Worm (Caenorhabditis elegans) whole organism, mixed stage, embryonic: ENCODE measurements around the gene ZK1240.9.

Experiments
- M03D4.4 ChIP-seq: sonication (generic microtip); optimal IDR thresholded peaks from 2 replicates; lab custom pipeline; 2017; ENCODE audit warnings: mild to moderate bottlenecking, missing genetic modification characterization, missing compliant biosample characterization
- ceh-39 ChIP-seq: fragments of 150-350 bp; optimal IDR thresholded peaks from 2 replicates; lab custom pipeline; 2014; ENCODE audit warnings: missing biosample characterization, missing genetic modification characterization
- ceh-43 ChIP-seq: fragments of 200-800 bp; sonication (Bioruptor generic); optimal IDR thresholded peaks from 2 replicates; lab custom pipeline; 2018; ENCODE audit warnings: mild to moderate bottlenecking, missing genetic modification characterization, moderate library complexity, missing compliant biosample characterization
- ceh-83 ChIP-seq: fragments of 200-800 bp; sonication (Bioruptor generic); optimal IDR thresholded peaks from 2 replicates; lab custom pipeline; 2018; ENCODE audit warnings: mild to moderate bottlenecking, missing genetic modification characterization, missing compliant biosample characterization
- ces-1 ChIP-seq: fragments of 150-350 bp; optimal IDR thresholded peaks from 2 replicates; lab custom pipeline; 2014; ENCODE audit warnings: missing biosample characterization, missing genetic modification reagents, missing genetic modification characterization
- cnd-1 ChIP-seq: fragments of 200-800 bp; sonication (Bioruptor generic); optimal IDR thresholded peaks from 2 replicates; lab custom pipeline; 2018; ENCODE audit warnings: mild to moderate bottlenecking, missing genetic modification characterization, missing compliant biosample characterization
- drap-1 ChIP-seq: fragments of 200-800 bp; sonication (Bioruptor generic); optimal IDR thresholded peaks from 3 replicates; lab custom pipeline; 2018; ENCODE audit warnings: mild to moderate bottlenecking, missing genetic modification characterization, missing compliant biosample characterization
- elt-1 ChIP-seq: sonication (generic microtip); optimal IDR thresholded peaks from 2 replicates; lab custom pipeline; 2017; ENCODE audit warnings: missing genetic modification characterization, mild to moderate bottlenecking, missing compliant biosample characterization, antibody characterized with exemption, moderate library complexity, borderline replicate concordance; ENCODE audit not compliant: insufficient read depth
- elt-3 ChIP-seq: fragments of 150-350 bp; optimal IDR thresholded peaks from 2 replicates; lab custom pipeline; 2014; ENCODE audit warnings: missing biosample characterization, missing genetic modification characterization
- flh-1 ChIP-seq: fragments of 200-800 bp; sonication (Bioruptor generic); optimal IDR thresholded peaks from 2 replicates; lab custom pipeline; 2018; ENCODE audit warnings: mild to moderate bottlenecking, missing genetic modification characterization, moderate library complexity, missing compliant biosample characterization
- ham-2 ChIP-seq: fragments of 200-800 bp; sonication (Bioruptor generic); optimal IDR thresholded peaks from 2 replicates; lab custom pipeline; 2018; ENCODE audit warnings: mild to moderate bottlenecking, missing genetic modification characterization, missing compliant biosample characterization
- hlh-1 ChIP-seq: fragments of 150-350 bp; optimal IDR thresholded peaks from 2 replicates; lab custom pipeline; 2014; ENCODE audit warnings: missing biosample characterization, missing genetic modification reagents, missing genetic modification characterization
- lin-13 ChIP-seq: fragments of 150-350 bp; optimal IDR thresholded peaks from 2 replicates; lab custom pipeline; 2014; ENCODE audit warnings: missing biosample characterization, missing genetic modification characterization
- lin-32 ChIP-seq: fragments of 200-800 bp; sonication (Bioruptor generic); optimal IDR thresholded peaks from 2 replicates; lab custom pipeline; 2018; ENCODE audit warnings: mild to moderate bottlenecking, missing genetic modification characterization, missing compliant biosample characterization
- lsy-2 ChIP-seq: fragments of 150-350 bp; optimal IDR thresholded peaks from 2 replicates; lab custom pipeline; 2014; ENCODE audit warnings: missing biosample characterization, missing genetic modification characterization
- mep-1 ChIP-seq: fragments of 150-350 bp; optimal IDR thresholded peaks from 2 replicates; lab custom pipeline; 2017; ENCODE audit warnings: missing biosample characterization, missing genetic modification reagents, missing genetic modification characterization, inconsistent platforms
- mls-2 ChIP-seq: sonication (generic microtip); optimal IDR thresholded peaks from 2 replicates; lab custom pipeline; 2016; ENCODE audit warnings: mild to moderate bottlenecking, missing genetic modification characterization, moderate library complexity, missing compliant biosample characterization
- nhr-12 ChIP-seq: fragments of 150-350 bp; optimal IDR thresholded peaks from 2 replicates; lab custom pipeline; 2014; ENCODE audit warnings: missing biosample characterization, missing genetic modification characterization
- nhr-2 ChIP-seq: fragments of 150-350 bp; optimal IDR thresholded peaks from 2 replicates; lab custom pipeline; 2014; ENCODE audit warnings: missing biosample characterization, missing genetic modification characterization
- nhr-237 ChIP-seq: fragments of 150-350 bp; optimal IDR thresholded peaks from 2 replicates; lab custom pipeline; 2014; ENCODE audit warnings: missing biosample characterization, missing genetic modification characterization
- nhr-28 ChIP-seq: fragments of 150-350 bp; optimal IDR thresholded peaks from 2 replicates; lab custom pipeline; 2014; ENCODE audit warnings: missing biosample characterization, missing genetic modification characterization
- nhr-76 ChIP-seq: sonication (generic microtip); optimal IDR thresholded peaks from 2 replicates; lab custom pipeline; 2017; ENCODE audit warnings: missing biosample characterization, missing genetic modification characterization
- pha-4 ChIP-seq: fragments of 150-350 bp; optimal IDR thresholded peaks from 2 replicates; lab custom pipeline; 2018; ENCODE audit warnings: missing biosample characterization, missing genetic modification reagents, missing genetic modification characterization
- sem-2 ChIP-seq: fragments of 200-800 bp; sonication (Bioruptor generic); optimal IDR thresholded peaks from 2 replicates; lab custom pipeline; 2018; ENCODE audit warnings: mild to moderate bottlenecking, missing genetic modification characterization, missing compliant biosample characterization
- snpc-4 ChIP-seq: fragments of 150-350 bp; optimal IDR thresholded peaks from 2 replicates; lab custom pipeline; 2014; ENCODE audit warnings: missing biosample characterization, missing genetic modification characterization
- sptf-1 ChIP-seq: sonication (generic microtip); optimal IDR thresholded peaks from 2 replicates; lab custom pipeline; 2017; ENCODE audit warnings: mild to moderate bottlenecking, missing genetic modification characterization, moderate library complexity, missing compliant biosample characterization
- tbx-8 ChIP-seq: fragments of 200-800 bp; sonication (Bioruptor generic); optimal IDR thresholded peaks from 2 replicates; lab custom pipeline; 2018; ENCODE audit warnings: mild to moderate bottlenecking, missing genetic modification characterization, moderate library complexity, missing compliant biosample characterization
- unc-120 ChIP-seq: sonication (generic microtip); optimal IDR thresholded peaks from 2 replicates; lab custom pipeline; 2017; ENCODE audit warnings: missing genetic modification characterization, missing compliant biosample characterization; ENCODE audit not compliant: poor library complexity, severe bottlenecking
- unc-39 ChIP-seq: fragments of 150-350 bp; optimal IDR thresholded peaks from 2 replicates; lab custom pipeline; 2014; ENCODE audit warnings: missing biosample characterization, missing genetic modification characterization
- unc-62 ChIP-seq: fragments of 150-350 bp; optimal IDR thresholded peaks from 2 replicates; lab custom pipeline; 2014; ENCODE audit warnings: missing biosample characterization, missing genetic modification reagents, missing genetic modification characterization
- zip-8 ChIP-seq: fragments of 150-350 bp; optimal IDR thresholded peaks from 2 replicates; lab custom pipeline; 2014; ENCODE audit warnings: missing biosample characterization, missing genetic modification characterization
- ztf-11 ChIP-seq: fragments of 150-350 bp; optimal IDR thresholded peaks from 2 replicates; lab custom pipeline; 2014; ENCODE audit warnings: missing biosample characterization, missing genetic modification characterization

Gene ZK1240.9

ce11 chrII:2317883-2318357, at the start of gene ZK1240.9, which contains the start of gene ZK1240.5:
Gene ZK1240.9 (plus strand): TSS chrII:2318189.
Gene ZK1240.5 (minus strand): TSS chrII:2317933.
- TF ChIP-seq unc-39 (tag; lab: Kevin White, UChicago): no peak
- no peak for TF ChIP-seq ceh-39 (tag; lab: Kevin White, UChicago)
- TF ChIP-seq cnd-1 (tag; lab: Kevin White, UChicago): no peak
- TF ChIP-seq nhr-237 (tag; lab: Kevin White, UChicago): no peak
- TF ChIP-seq nhr-28: no peak
- no peak for TF ChIP-seq sptf-1 (tag; lab: Kevin White, UChicago)
- no peak for TF ChIP-seq mls-2 (tag; lab: Kevin White, UChicago)
- TF ChIP-seq flh-1 (GFP tag; lab: Kevin White, UChicago): no peak
- TF ChIP-seq M03D4.4 (tag; lab: Kevin White, UChicago): no peak
- no peak for TF ChIP-seq drap-1 (GFP tag; lab: Kevin White, UChicago)

- TF ChIP-seq cnd-1 (tag; lab: Kevin White, UChicago) (no peak), mep-1 (no peak), drap-1 (GFP tag; lab: Kevin White, UChicago) (no peak), sem-2 (GFP tag; lab: Kevin White, UChicago) (no peak), elt-1 (tag; lab: Kevin White, UChicago) (no peak), ceh-39 (tag; lab: Kevin White, UChicago) (no peak), nhr-12 (tag; lab: Kevin White, UChicago) (no peak), unc-120 (tag; lab: Kevin White, UChicago) (no peak), ces-1 (GFP tag; lab: Kevin White, UChicago) (no peak), pha-4 (no peak), flh-1 (GFP tag; lab: Kevin White, UChicago) (no peak), ceh-83 (GFP tag; lab: Kevin White, UChicago) (no peak), elt-3 (tag; lab: Kevin White, UChicago) (no peak), nhr-2 (tag; lab: Kevin White, UChicago) (no peak), snpc-4 (no peak)
Observed at ce11 chrII:2273750-2274149, 44.2 kb upstream of the ZK1240.9 start.

ce11 chrII:2277418-2277817, 40.6 kb upstream of the ZK1240.9 start, which contains the start of gene K09F6.15:
Gene K09F6.15 (minus strand): TSS chrII:2277518.
- TF ChIP-seq elt-1 (tag; lab: Kevin White, UChicago): no peak
- no peak for TF ChIP-seq hlh-1
- TF ChIP-seq sptf-1 (tag; lab: Kevin White, UChicago): no peak
- no peak for TF ChIP-seq lin-32 (GFP tag; lab: Kevin White, UChicago)
- TF ChIP-seq nhr-237 (tag; lab: Kevin White, UChicago): no peak
- TF ChIP-seq unc-62: no peak
- TF ChIP-seq ceh-43 (GFP tag; lab: Kevin White, UChicago): no peak
- TF ChIP-seq, all 35 proteins: peak for 0

ce11 chrII:2279263-2279662, 38.7 kb upstream of the ZK1240.9 start, which contains the start of gene K09F6.6:
Gene K09F6.6 (minus strand): TSS chrII:2279305.
- no peak for TF ChIP-seq elt-1 (tag; lab: Kevin White, UChicago)
- no peak for TF ChIP-seq zip-8 (tag; lab: Kevin White, UChicago)
- no peak for TF ChIP-seq mls-2 (tag; lab: Kevin White, UChicago)
- no peak for TF ChIP-seq ham-2 (GFP tag; lab: Kevin White, UChicago)
- TF ChIP-seq nhr-76 (tag; lab: Kevin White, UChicago): no peak
- TF ChIP-seq sem-2 (GFP tag; lab: Kevin White, UChicago): no peak
- TF ChIP-seq nhr-237 (tag; lab: Kevin White, UChicago): no peak
- no peak for TF ChIP-seq lsy-2 (tag; lab: Kevin White, UChicago)
- no peak for TF ChIP-seq nhr-28
- no peak for TF ChIP-seq tbx-8 (GFP tag; lab: Kevin White, UChicago)
- TF ChIP-seq ceh-39 (tag; lab: Kevin White, UChicago): no peak
- no peak for TF ChIP-seq ztf-11 (tag; lab: Kevin White, UChicago)
- no peak for TF ChIP-seq ceh-43 (GFP tag; lab: Kevin White, UChicago)

- TF ChIP-seq nhr-76 (tag; lab: Kevin White, UChicago) (no peak), nhr-237 (tag; lab: Kevin White, UChicago) (no peak), drap-1 (GFP tag; lab: Kevin White, UChicago) (no peak), lin-13 (tag; lab: Kevin White, UChicago) (no peak), lsy-2 (tag; lab: Kevin White, UChicago) (no peak), mls-2 (tag; lab: Kevin White, UChicago) (no peak), unc-62 (no peak), mep-1 (no peak), sptf-1 (tag; lab: Kevin White, UChicago) (no peak), nhr-28 (no peak), snpc-4 (no peak)
- TF ChIP-seq, all 35 proteins: peak for 0
Observed at ce11 chrII:2279839-2280238, 38.1 kb upstream of the ZK1240.9 start, which contains the start of gene K09F6.11. Gene K09F6.11 (plus strand): TSS chrII:2280139.
